Fruit fly (Drosophila melanogaster) whole organism, embryonic: ENCODE results near the gene mdu.

Experiments
- Bgb ChIP-seq: fragments of 200-800 bp; sonication (Bioruptor generic); IDR thresholded peaks from 2 replicates; pipeline ENCODE4 v1.3.6; 2022; ENCODE audit warnings: missing biosample characterization, missing genetic modification characterization; ENCODE audit not compliant: partially characterized antibody
- BtbVII ChIP-seq: fragments of 200-800 bp; sonication (Bioruptor generic); optimal IDR thresholded peaks from 3 replicates; lab custom pipeline; 2017; ENCODE audit warnings: missing biosample characterization, mild to moderate bottlenecking, missing genetic modification characterization
- CG10147 ChIP-seq: fragments of 200-800 bp; sonication (Bioruptor generic); optimal IDR thresholded peaks from 2 replicates; lab custom pipeline; 2019; ENCODE audit warnings: missing biosample characterization, mild to moderate bottlenecking, missing genetic modification characterization, moderate library complexity
- CG10274 ChIP-seq: fragments of 200-800 bp; sonication (Bioruptor generic); optimal IDR thresholded peaks from 3 replicates; lab custom pipeline; 2017; ENCODE audit warnings: missing biosample characterization, mild to moderate bottlenecking, missing genetic modification characterization
- CG10431 ChIP-seq: fragments of 200-800 bp; sonication (Bioruptor generic); optimal IDR thresholded peaks from 3 replicates; lab custom pipeline; 2018; ENCODE audit warnings: missing biosample characterization, mild to moderate bottlenecking, missing genetic modification characterization
- CG11093 ChIP-seq: fragments of 200-800 bp; sonication (Bioruptor generic); IDR thresholded peaks from 3 replicates; pipeline ENCODE4 v1.3.6; 2022; ENCODE audit warnings: missing biosample characterization, missing genetic modification characterization
- CG11560 ChIP-seq: fragments of 200-800 bp; sonication (Bioruptor generic); IDR thresholded peaks from 3 replicates; pipeline ENCODE4 v1.3.6; 2022; ENCODE audit warnings: missing biosample characterization, missing genetic modification characterization
- CG1529 ChIP-seq: fragments of 200-800 bp; sonication (Bioruptor generic); optimal IDR thresholded peaks from 3 replicates; lab custom pipeline; 2018; ENCODE audit warnings: missing biosample characterization, missing genetic modification characterization
- CG15601 ChIP-seq: fragments of 200-800 bp; sonication (Bioruptor generic); optimal IDR thresholded peaks from 3 replicates; lab custom pipeline; 2019; ENCODE audit warnings: missing biosample characterization, mild to moderate bottlenecking, missing genetic modification characterization, moderate library complexity
- CG17829 ChIP-seq: fragments of 200-800 bp; optimal IDR thresholded peaks from 2 replicates; lab custom pipeline; 2019; ENCODE audit warnings: missing biosample characterization, mild to moderate bottlenecking, missing genetic modification characterization, moderate library complexity
- CG17912 ChIP-seq: fragments of 200-800 bp; sonication (Bioruptor generic); optimal IDR thresholded peaks from 2 replicates; lab custom pipeline; 2018; ENCODE audit warnings: missing biosample characterization, mild to moderate bottlenecking, missing genetic modification characterization
- CG2116 ChIP-seq: fragments of 200-800 bp; sonication (Bioruptor generic); optimal IDR thresholded peaks from 3 replicates; lab custom pipeline; 2018; ENCODE audit warnings: missing biosample characterization, mild to moderate bottlenecking, missing genetic modification characterization
- CG2889 ChIP-seq: fragments of 200-800 bp; sonication (Bioruptor generic); IDR thresholded peaks from 3 replicates; pipeline ENCODE4 v1.3.6; 2022; ENCODE audit warnings: missing biosample characterization, missing genetic modification characterization
- CG3065 ChIP-seq: fragments of 200-800 bp; sonication (Bioruptor generic); optimal IDR thresholded peaks from 2 replicates; lab custom pipeline; 2016; ENCODE audit warnings: missing biosample characterization, missing genetic modification characterization
- CG34224 ChIP-seq: fragments of 200-800 bp; sonication (Bioruptor generic); IDR thresholded peaks from 3 replicates; pipeline ENCODE4 v1.3.6; 2022; ENCODE audit warnings: missing biosample characterization, missing genetic modification characterization; ENCODE audit not compliant: partially characterized antibody
- CG4854 ChIP-seq: fragments of 200-800 bp; sonication (Bioruptor generic); optimal IDR thresholded peaks from 2 replicates; lab custom pipeline; 2016; ENCODE audit warnings: missing biosample characterization, missing genetic modification characterization, inconsistent platforms
- CG8281 ChIP-seq: fragments of 200-800 bp; sonication (Bioruptor generic); optimal IDR thresholded peaks from 2 replicates; lab custom pipeline; 2018; ENCODE audit warnings: missing biosample characterization, mild to moderate bottlenecking, missing genetic modification characterization, moderate library complexity
- CG8388 ChIP-seq: fragments of 200-800 bp; sonication (Bioruptor generic); optimal IDR thresholded peaks from 2 replicates; lab custom pipeline; 2019; ENCODE audit warnings: missing biosample characterization, mild to moderate bottlenecking, missing genetic modification characterization, moderate library complexity
- CG8478 ChIP-seq: fragments of >200 bp; optimal IDR thresholded peaks from 2 replicates; lab custom pipeline; 2018
- CG9727 ChIP-seq: fragments of 200-800 bp; sonication (Bioruptor generic); optimal IDR thresholded peaks from 3 replicates; lab custom pipeline; 2017; ENCODE audit warnings: missing biosample characterization, mild to moderate bottlenecking, missing genetic modification characterization
- Camta ChIP-seq: fragments of 200-800 bp; sonication (Bioruptor generic); optimal IDR thresholded peaks from 2 replicates; lab custom pipeline; 2016; ENCODE audit warnings: missing biosample characterization, missing genetic modification characterization
- Chrac-16 ChIP-seq: fragments of 200-800 bp; sonication (Bioruptor generic); optimal IDR thresholded peaks from 3 replicates; lab custom pipeline; 2016; ENCODE audit warnings: missing biosample characterization, missing genetic modification characterization
- Deaf1 ChIP-seq: fragments of 200-800 bp; optimal IDR thresholded peaks from 3 replicates; lab custom pipeline; 2019; ENCODE audit warnings: missing biosample characterization, mild to moderate bottlenecking, missing genetic modification characterization, moderate library complexity
- Dip2 ChIP-seq: fragments of 200-800 bp; sonication (Bioruptor generic); IDR thresholded peaks from 2 replicates; pipeline ENCODE4 v1.3.6; 2022; ENCODE audit warnings: missing biosample characterization, missing genetic modification characterization
- H15 ChIP-seq: fragments of 200-800 bp; sonication (Bioruptor generic); IDR thresholded peaks from 3 replicates; pipeline ENCODE4 v1.3.6; 2022; ENCODE audit warnings: missing biosample characterization, missing genetic modification characterization
- HLH4C ChIP-seq: fragments of 200-800 bp; sonication (Bioruptor generic); IDR thresholded peaks from 3 replicates; pipeline ENCODE4 v1.3.6; 2022; ENCODE audit warnings: missing biosample characterization, missing genetic modification characterization; ENCODE audit not compliant: partially characterized antibody
- Lim3 ChIP-seq: fragments of 200-800 bp; sonication (Bioruptor generic); IDR thresholded peaks from 2 replicates; pipeline ENCODE4 v1.3.6; 2022; ENCODE audit warnings: missing biosample characterization, missing genetic modification characterization
- Oli ChIP-seq: fragments of 200-800 bp; sonication (Bioruptor generic); optimal IDR thresholded peaks from 2 replicates; lab custom pipeline; 2018; ENCODE audit warnings: missing biosample characterization, mild to moderate bottlenecking, missing genetic modification characterization, moderate library complexity
- Optix ChIP-seq: fragments of 200-800 bp; sonication (Bioruptor generic); IDR thresholded peaks from 3 replicates; pipeline ENCODE4 v1.3.6; 2022; ENCODE audit warnings: missing biosample characterization, missing genetic modification characterization
- Sox100B ChIP-seq: fragments of 200-800 bp; sonication (Bioruptor generic); optimal IDR thresholded peaks from 3 replicates; lab custom pipeline; 2018; ENCODE audit warnings: missing biosample characterization, mild to moderate bottlenecking, missing genetic modification characterization
- Usf ChIP-seq: fragments of 200-800 bp; sonication (Bioruptor generic); optimal IDR thresholded peaks from 2 replicates; lab custom pipeline; 2017; ENCODE audit warnings: missing genotype, missing biosample characterization, missing genetic modification characterization
- ase ChIP-seq: fragments of 200-800 bp; sonication (Bioruptor generic); IDR thresholded peaks from 3 replicates; pipeline ENCODE4 v1.3.6; 2022; ENCODE audit warnings: missing biosample characterization, missing genetic modification characterization
- bigmax ChIP-seq: fragments of 200-800 bp; sonication (Bioruptor generic); optimal IDR thresholded peaks from 2 replicates; lab custom pipeline; 2018; ENCODE audit warnings: missing biosample characterization, mild to moderate bottlenecking, missing genetic modification characterization
- br ChIP-seq: fragments of >200 bp; optimal IDR thresholded peaks from 2 replicates; lab custom pipeline; 2017
- caup ChIP-seq: fragments of 200-800 bp; sonication (Bioruptor generic); optimal IDR thresholded peaks from 3 replicates; lab custom pipeline; 2017; ENCODE audit warnings: missing biosample characterization, mild to moderate bottlenecking, missing genetic modification characterization, moderate library complexity; ENCODE audit not compliant: severe bottlenecking
- fd64A ChIP-seq: fragments of 200-800 bp; sonication (Bioruptor generic); optimal IDR thresholded peaks from 3 replicates; lab custom pipeline; 2018; ENCODE audit warnings: missing biosample characterization, mild to moderate bottlenecking, missing genetic modification characterization
- h ChIP-seq: fragments of >200 bp; optimal IDR thresholded peaks from 2 replicates; lab custom pipeline; 2017
- hb ChIP-seq: fragments of 200-800 bp; sonication (Bioruptor generic); IDR thresholded peaks from 3 replicates; pipeline ENCODE4 v1.3.6; 2022; ENCODE audit warnings: missing biosample characterization, missing genetic modification characterization; ENCODE audit not compliant: partially characterized antibody
- hbn ChIP-seq: fragments of 200-800 bp; sonication (Bioruptor generic); IDR thresholded peaks from 2 replicates; pipeline ENCODE4 v1.3.6; 2022; ENCODE audit warnings: missing biosample characterization, missing genetic modification characterization; ENCODE audit not compliant: partially characterized antibody
- ken ChIP-seq: fragments of 200-800 bp; sonication (Bioruptor generic); IDR thresholded peaks from 3 replicates; pipeline ENCODE4 v1.3.6; 2022; ENCODE audit warnings: missing biosample characterization, missing genetic modification characterization
- klu ChIP-seq: fragments of 200-800 bp; sonication (Bioruptor generic); IDR thresholded peaks from 2 replicates; pipeline ENCODE4 v1.3.6; 2022; ENCODE audit warnings: missing biosample characterization, missing genetic modification characterization
- lab ChIP-seq: fragments of 200-800 bp; sonication (Bioruptor generic); optimal IDR thresholded peaks from 3 replicates; lab custom pipeline; 2017; ENCODE audit warnings: missing biosample characterization, missing genetic modification characterization, mild to moderate bottlenecking, moderate library complexity, missing genetic modification reagents
- nmo ChIP-seq: fragments of 200-800 bp; sonication (Bioruptor generic); optimal IDR thresholded peaks from 2 replicates; lab custom pipeline; 2018; ENCODE audit warnings: missing biosample characterization, mild to moderate bottlenecking, missing genetic modification characterization, moderate library complexity
- onecut ChIP-seq: fragments of 200-800 bp; sonication (Bioruptor generic); IDR thresholded peaks from 2 replicates; pipeline ENCODE4 v1.3.6; 2022; ENCODE audit warnings: missing biosample characterization, missing genetic modification characterization
- peb ChIP-seq: fragments of 200-800 bp; sonication (Bioruptor generic); IDR thresholded peaks from 2 replicates; pipeline ENCODE4 v1.3.6; 2022; ENCODE audit warnings: missing biosample characterization, missing genetic modification characterization
- phol ChIP-seq: fragments of 200-800 bp; sonication (Bioruptor generic); optimal IDR thresholded peaks from 3 replicates; lab custom pipeline; 2018; ENCODE audit warnings: missing biosample characterization, mild to moderate bottlenecking, missing genetic modification characterization, moderate library complexity
- schlank ChIP-seq: fragments of 200-800 bp; sonication (Bioruptor generic); optimal IDR thresholded peaks from 2 replicates; lab custom pipeline; 2018; ENCODE audit warnings: missing biosample characterization, mild to moderate bottlenecking, missing genetic modification characterization
- slbo ChIP-seq: fragments of 200-800 bp; sonication (Bioruptor generic); IDR thresholded peaks from 2 replicates; pipeline ENCODE4 v1.3.6; 2022; ENCODE audit warnings: missing biosample characterization, missing genetic modification characterization
- tna ChIP-seq: fragments of 200-800 bp; sonication (Bioruptor generic); IDR thresholded peaks from 2 replicates; pipeline ENCODE4 v1.3.6; 2022; ENCODE audit warnings: missing biosample characterization, missing genetic modification characterization; ENCODE audit not compliant: partially characterized antibody
- vvl ChIP-seq: fragments of 200-800 bp; sonication (Bioruptor generic); IDR thresholded peaks from 2 replicates; pipeline ENCODE4 v1.3.6; 2022; ENCODE audit warnings: missing biosample characterization, missing genetic modification characterization
- zf30C ChIP-seq: fragments of 200-800 bp; sonication (Bioruptor generic); optimal IDR thresholded peaks from 3 replicates; lab custom pipeline; 2018; ENCODE audit warnings: missing biosample characterization, mild to moderate bottlenecking, missing genetic modification characterization

mdu gene

dm6 chrX:12472244-12472736 lies 24.7 kb upstream of the mdu start (continued):
- TF ChIP-seq CG34224 (GFP tag; lab: Robert Waterston, UW) (no peak), CG8478 (lab: Kevin White, UChicago) (no peak), Sox100B (GFP tag; lab: Kevin White, UChicago) (peak; percentile 95), CG10431 (GFP tag; lab: Kevin White, UChicago) (peak; percentile 42), CG15601 (peak; percentile 89), CG1529 (GFP tag; lab: Kevin White, UChicago) (peak; percentile 84), caup (GFP tag; lab: Kevin White, UChicago) (peak; percentile 95), Oli (peak; percentile 94), onecut (GFP tag; lab: Robert Waterston, UW) (peak; percentile 87), CG8388 (GFP tag; lab: Kevin White, UChicago) (peak; percentile 89), bigmax (GFP tag; lab: Kevin White, UChicago) (peak; percentile 41), CG2889 (peak; percentile 93), CG17829 (tag; lab: Kevin White, UChicago) (peak; percentile 93), schlank (tag; lab: Kevin White, UChicago) (peak; percentile 92), Camta (GFP tag; lab: Kevin White, UChicago) (peak; percentile 67), ken (GFP tag; lab: Robert Waterston, UW) (peak; percentile 88), ase (GFP tag; lab: Robert Waterston, UW) (peak; percentile 90), Usf (peak; percentile 84), CG10147 (peak; percentile 95), CG2116 (GFP tag; lab: Kevin White, UChicago) (peak; percentile 71), BtbVII (GFP tag; lab: Kevin White, UChicago) (peak; percentile 94), CG3065 (peak; percentile 70), h (no peak), Chrac-16 (GFP tag; lab: Kevin White, UChicago) (peak; percentile 91), klu (GFP tag; lab: Robert Waterston, UW) (peak; percentile 94), fd64A (GFP tag; lab: Kevin White, UChicago) (peak; percentile 73), CG10274 (GFP tag; lab: Kevin White, UChicago) (peak; percentile 80), tna (GFP tag; lab: Robert Waterston, UW) (no peak), slbo (GFP tag; lab: Robert Waterston, UW) (peak; percentile 97), br (lab: Kevin White, UChicago) (no peak), CG9727 (GFP tag; lab: Kevin White, UChicago) (peak; percentile 95), CG17912 (GFP tag; lab: Kevin White, UChicago) (peak; percentile 87), peb (GFP tag; lab: Robert Waterston, UW) (peak; percentile 83), CG4854 (peak; percentile 78), Deaf1 (tag; lab: Kevin White, UChicago) (peak; percentile 79), phol (tag; lab: Kevin White, UChicago) (peak; percentile 93), lab (GFP tag; lab: Kevin White, UChicago) (peak; percentile 97), CG11093 (GFP tag; lab: Robert Waterston, UW) (peak; percentile 89), hb (GFP tag; lab: Robert Waterston, UW) (no peak), zf30C (GFP tag; lab: Kevin White, UChicago) (peak; percentile 88), H15 (GFP tag; lab: Robert Waterston, UW) (peak; percentile 87), HLH4C (GFP tag; lab: Robert Waterston, UW) (no peak), Lim3 (peak; percentile 76; the same call in 1 of the 2 replicates), CG11560 (tag; lab: Robert Waterston, UW) (peak; percentile 84), Bgb (GFP tag; lab: Robert Waterston, UW) (no peak), CG8281 (tag; lab: Kevin White, UChicago) (peak; percentile 87), vvl (peak; percentile 97), Dip2 (GFP tag; lab: Robert Waterston, UW) (peak; percentile 60), Optix (peak; percentile 76; the same call in 2 of the 3 replicates), nmo (GFP tag; lab: Kevin White, UChicago) (peak; percentile 96), hbn (no peak)
